Fruit fly (Drosophila melanogaster) whole organism, adult: ENCODE data around the gene CG9150.

Source experiments
- CG7101 ChIP-seq: fragments of 200-800 bp; sonication (Bioruptor generic); optimal IDR thresholded peaks from 2 replicates; lab custom pipeline; 2018; ENCODE audit warnings: missing biosample characterization, mild to moderate bottlenecking, missing genetic modification characterization, moderate library complexity
- Mnt ChIP-seq: fragments of 200-800 bp; sonication (Bioruptor generic); optimal IDR thresholded peaks from 2 replicates; lab custom pipeline; 2016; ENCODE audit warnings: missing biosample characterization, mild to moderate bottlenecking, missing genetic modification characterization
- kay ChIP-seq: fragments of 200-800 bp; sonication (Bioruptor generic); peaks from one replicate; lab custom pipeline; 2016; ENCODE audit warnings: missing biosample characterization, missing genetic modification characterization, borderline replicate concordance
- toe ChIP-seq: fragments of 200-800 bp; sonication (Bioruptor generic); optimal IDR thresholded peaks from 2 replicates; lab custom pipeline; 2016; ENCODE audit warnings: missing biosample characterization, missing genetic modification characterization

DNA sequence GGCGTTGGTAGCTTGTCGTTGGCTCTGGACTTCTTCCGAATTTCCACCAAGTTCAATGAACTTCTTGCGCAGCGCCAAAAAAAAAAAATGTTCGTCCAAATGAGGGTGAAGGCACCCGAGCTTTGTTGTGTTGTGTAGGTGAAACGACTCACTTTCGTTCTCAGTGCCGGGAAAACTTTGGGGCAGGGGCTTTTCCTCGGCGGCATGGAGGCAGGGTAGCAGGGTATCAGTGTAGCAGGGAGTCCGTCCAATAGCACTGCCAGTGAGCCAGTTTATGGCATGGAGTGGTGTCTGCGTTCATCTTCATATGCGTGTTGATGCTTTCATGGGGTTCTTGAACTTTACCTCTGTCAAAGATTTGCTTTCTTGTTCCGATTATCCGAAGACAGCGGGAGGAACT, 5.9 kb upstream of the CG9150 start:
- TF ChIP-seq Mnt (GFP tag; lab: Kevin White, UChicago) (no peak), kay (GFP tag; lab: Kevin White, UChicago) (no peak), toe (GFP tag; lab: Kevin White, UChicago) (no peak), CG7101 (tag; lab: Kevin White, UChicago) (no peak)
